Fruit fly (Drosophila melanogaster): Measurements from ENCODE around the gene CG15536.

dm6 chr3R:30385531-30385930 is 39.4 kb downstream of the CG15536 start:
- TF ChIP-seq h (optimal IDR thresholded peaks at IDR 0.05) (no peak), psq (optimal IDR thresholded peaks at IDR 0.05) (no peak), Myc (optimal IDR thresholded peaks at IDR 0.05) (no peak), insv (optimal IDR thresholded peaks at IDR 0.05) (no peak), Sin3A (optimal IDR thresholded peaks at IDR 0.05) (no peak), ttk (optimal IDR thresholded peaks at IDR 0.05) (no peak)
